Worm (Caenorhabditis elegans) whole organism, late embryonic: Measurements from ENCODE around the gene fbxa-39.

Source experiments
- C08G9.2 ChIP-seq: sonication (generic microtip); optimal IDR thresholded peaks from 2 replicates; lab custom pipeline; 2016; ENCODE audit warnings: mild to moderate bottlenecking, missing genetic modification characterization, moderate library complexity, missing compliant biosample characterization
- C38D4.7 ChIP-seq: fragments of 200-800 bp; sonication (Bioruptor generic); optimal IDR thresholded peaks from 2 replicates; lab custom pipeline; 2018; ENCODE audit warnings: mild to moderate bottlenecking, missing genetic modification characterization, moderate library complexity, missing compliant biosample characterization
- K02D7.2 ChIP-seq: sonication (generic microtip); optimal IDR thresholded peaks from 2 replicates; lab custom pipeline; 2017; ENCODE audit warnings: mild to moderate bottlenecking, missing genetic modification characterization, missing compliant biosample characterization
- ceh-14 ChIP-seq: sonication (generic microtip); optimal IDR thresholded peaks from 2 replicates; lab custom pipeline; 2016; ENCODE audit warnings: missing genotype, missing genetic modification characterization, missing compliant biosample characterization
- ceh-18 ChIP-seq: sonication (generic microtip); optimal IDR thresholded peaks from 2 replicates; lab custom pipeline; 2016; ENCODE audit warnings: missing genetic modification characterization, missing compliant biosample characterization
- ceh-2 ChIP-seq: sonication (generic microtip); optimal IDR thresholded peaks from 2 replicates; lab custom pipeline; 2016; ENCODE audit warnings: missing genotype, missing genetic modification characterization, missing compliant biosample characterization
- ceh-24 ChIP-seq: sonication (generic microtip); optimal IDR thresholded peaks from 2 replicates; lab custom pipeline; 2016; ENCODE audit warnings: mild to moderate bottlenecking, missing genetic modification characterization, missing compliant biosample characterization
- ceh-45 ChIP-seq: fragments of 200-800 bp; sonication (Bioruptor generic); IDR thresholded peaks from 2 replicates; pipeline ENCODE4 v1.3.6; 2022; ENCODE audit warnings: missing genetic modification reagents, missing genetic modification characterization, missing compliant biosample characterization
- che-1 ChIP-seq: sonication (generic microtip); optimal IDR thresholded peaks from 2 replicates; lab custom pipeline; 2016; ENCODE audit warnings: mild to moderate bottlenecking, missing genetic modification characterization, missing compliant biosample characterization
- ets-4 ChIP-seq: sonication (generic microtip); optimal IDR thresholded peaks from 2 replicates; lab custom pipeline; 2016; ENCODE audit warnings: missing genetic modification characterization, missing compliant biosample characterization
- eyg-1 ChIP-seq: sonication (generic microtip); optimal IDR thresholded peaks from 2 replicates; lab custom pipeline; 2016; ENCODE audit warnings: missing genotype, missing genetic modification characterization, missing compliant biosample characterization
- fax-1 ChIP-seq: sonication (generic microtip); optimal IDR thresholded peaks from 2 replicates; lab custom pipeline; 2016; ENCODE audit warnings: missing genotype, missing genetic modification characterization, missing compliant biosample characterization
- hlh-13 ChIP-seq: fragments of 200-800 bp; sonication (Bioruptor generic); optimal IDR thresholded peaks from 2 replicates; lab custom pipeline; 2018; ENCODE audit warnings: mild to moderate bottlenecking, missing genetic modification characterization, missing compliant biosample characterization
- hlh-6 ChIP-seq: sonication (generic microtip); optimal IDR thresholded peaks from 2 replicates; lab custom pipeline; 2016; ENCODE audit warnings: missing genotype, missing genetic modification characterization, missing compliant biosample characterization
- hlh-8 ChIP-seq: sonication (generic microtip); optimal IDR thresholded peaks from 2 replicates; lab custom pipeline; 2016; ENCODE audit warnings: missing genotype, missing genetic modification characterization, missing compliant biosample characterization
- nfya-1 ChIP-seq: sonication (generic microtip); optimal IDR thresholded peaks from 2 replicates; lab custom pipeline; 2017; ENCODE audit warnings: missing genetic modification characterization, mild to moderate bottlenecking, missing compliant biosample characterization, antibody characterized with exemption, moderate library complexity
- nhr-232 ChIP-seq: sonication (generic microtip); optimal IDR thresholded peaks from 2 replicates; lab custom pipeline; 2016; ENCODE audit warnings: missing genetic modification characterization, missing compliant biosample characterization
- odd-2 ChIP-seq: sonication (generic microtip); optimal IDR thresholded peaks from 2 replicates; lab custom pipeline; 2017; ENCODE audit warnings: antibody characterized with exemption, mild to moderate bottlenecking, missing genetic modification characterization, missing compliant biosample characterization
- pax-1 ChIP-seq: fragments of 150-350 bp; optimal IDR thresholded peaks from 2 replicates; lab custom pipeline; 2014; ENCODE audit warnings: missing biosample characterization, missing genetic modification characterization
- pha-2 ChIP-seq: sonication (generic microtip); optimal IDR thresholded peaks from 2 replicates; lab custom pipeline; 2017; ENCODE audit warnings: mild to moderate bottlenecking, missing genetic modification characterization, missing compliant biosample characterization
- pqm-1 ChIP-seq: sonication (generic microtip); optimal IDR thresholded peaks from 2 replicates; lab custom pipeline; 2016; ENCODE audit warnings: missing genetic modification characterization, missing compliant biosample characterization
- ref-2 ChIP-seq: sonication (generic microtip); optimal IDR thresholded peaks from 2 replicates; lab custom pipeline; 2016; ENCODE audit warnings: missing genetic modification characterization, missing compliant biosample characterization
- rnt-1 ChIP-seq: sonication (generic microtip); optimal IDR thresholded peaks from 2 replicates; lab custom pipeline; 2016; ENCODE audit warnings: missing genetic modification characterization, missing compliant biosample characterization
- sdc-2 ChIP-seq: sonication (generic microtip); optimal IDR thresholded peaks from 2 replicates; lab custom pipeline; 2016; ENCODE audit warnings: missing genotype, missing genetic modification characterization, missing compliant biosample characterization
- sox-2 ChIP-seq: fragments of 200-800 bp; sonication (Bioruptor generic); IDR thresholded peaks from 2 replicates; pipeline ENCODE4 v1.3.6; 2022; ENCODE audit warnings: missing genetic modification reagents, missing genetic modification characterization, missing compliant biosample characterization
- sox-4 ChIP-seq: sonication (generic microtip); optimal IDR thresholded peaks from 2 replicates; lab custom pipeline; 2017; ENCODE audit warnings: mild to moderate bottlenecking, missing genetic modification characterization, inconsistent platforms, missing compliant biosample characterization
- tbx-7 ChIP-seq: sonication (generic microtip); optimal IDR thresholded peaks from 2 replicates; lab custom pipeline; 2016; ENCODE audit warnings: missing genotype, missing genetic modification characterization, missing compliant biosample characterization
- unc-3 ChIP-seq, 2 experiments: fragments of 200-800 bp in 1 of 2; sonication (Bioruptor generic) in 1 of 2; sonication (generic microtip) in 1 of 2; conservative IDR thresholded peaks in 1 of 2; optimal IDR thresholded peaks in 1 of 2; 2 replicates each; pipeline versions ENCODE4 v1.3.6 to Lab custom; 2016 to 2022; ENCODE audit warnings: missing compliant biosample characterization in 2 of 2, missing genetic modification characterization in 2 of 2, missing genetic modification reagents in 1 of 2
- unc-42 ChIP-seq: sonication (generic microtip); optimal IDR thresholded peaks from 2 replicates; lab custom pipeline; 2016; ENCODE audit warnings: missing genotype, missing genetic modification characterization, missing compliant biosample characterization
- unc-55 ChIP-seq: sonication (generic microtip); optimal IDR thresholded peaks from 2 replicates; lab custom pipeline; 2017; ENCODE audit warnings: missing biosample characterization, missing genetic modification reagents, missing genetic modification characterization
- unc-86 ChIP-seq: sonication (generic microtip); optimal IDR thresholded peaks from 2 replicates; lab custom pipeline; 2016; ENCODE audit warnings: missing genetic modification characterization, missing compliant biosample characterization

The fbxa-39 gene

DNA sequence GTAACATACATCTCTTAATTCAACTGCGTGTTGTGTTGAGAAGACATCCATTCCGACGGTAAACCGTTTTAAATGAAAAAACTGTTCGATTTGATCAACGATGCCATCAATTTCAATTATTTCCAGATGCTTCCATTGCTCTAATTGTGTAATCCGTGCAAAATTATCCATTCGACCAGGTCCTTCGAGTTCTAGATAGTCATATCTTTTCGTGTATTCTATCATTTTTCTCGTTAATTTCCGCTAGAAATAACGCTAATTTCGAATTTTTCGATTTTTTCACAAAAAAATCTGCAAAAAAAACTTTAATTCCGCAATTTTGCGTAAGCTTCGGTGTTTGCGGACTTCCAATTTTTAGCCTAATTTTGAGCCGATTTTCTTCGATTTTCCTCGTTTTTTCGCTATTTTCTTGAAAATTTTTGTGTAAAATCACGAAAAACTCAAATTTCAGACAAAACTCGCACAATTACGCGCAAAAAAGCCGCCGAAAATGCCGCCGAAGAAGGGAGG is 41.2 kb downstream of the fbxa-39 start, which contains the start of the genes fbxa-66 and iffb-1:
fbxa-66 (minus strand) TSS at position 51 of the 510 bp plus-strand sequence.
iffb-1 (plus strand) TSS at position 452 of the 510 bp plus-strand sequence.
- no peak for TF ChIP-seq ceh-45
- TF ChIP-seq ceh-2 (tag; lab: Kevin White, UChicago), result no peak
- TF ChIP-seq C38D4.7 (GFP tag; lab: Kevin White, UChicago), result no peak
- TF ChIP-seq ceh-18 (tag; lab: Kevin White, UChicago), result no peak
- TF ChIP-seq ref-2 (tag; lab: Kevin White, UChicago), result no peak
- TF ChIP-seq ets-4 (tag; lab: Kevin White, UChicago), result no peak
- TF ChIP-seq odd-2 (tag; lab: Kevin White, UChicago), result no peak
- no peak for TF ChIP-seq pqm-1 (tag; lab: Kevin White, UChicago)
- no peak for TF ChIP-seq unc-3 (GFP tag; conservative IDR thresholded peaks at IDR 0.05; lab: Robert Waterston, UW)
- TF ChIP-seq unc-3 (tag; optimal IDR thresholded peaks at IDR 0.05; lab: Kevin White, UChicago), result no peak
- no peak for TF ChIP-seq unc-42 (tag; lab: Kevin White, UChicago)
- no peak for TF ChIP-seq pha-2 (tag; lab: Kevin White, UChicago)
- TF ChIP-seq C08G9.2 (tag; lab: Kevin White, UChicago), result no peak
- TF ChIP-seq sox-4, result no peak
- TF ChIP-seq hlh-6 (tag; lab: Kevin White, UChicago), result no peak
- no peak for TF ChIP-seq sox-2 (GFP tag; lab: Robert Waterston, UW)

DNA sequence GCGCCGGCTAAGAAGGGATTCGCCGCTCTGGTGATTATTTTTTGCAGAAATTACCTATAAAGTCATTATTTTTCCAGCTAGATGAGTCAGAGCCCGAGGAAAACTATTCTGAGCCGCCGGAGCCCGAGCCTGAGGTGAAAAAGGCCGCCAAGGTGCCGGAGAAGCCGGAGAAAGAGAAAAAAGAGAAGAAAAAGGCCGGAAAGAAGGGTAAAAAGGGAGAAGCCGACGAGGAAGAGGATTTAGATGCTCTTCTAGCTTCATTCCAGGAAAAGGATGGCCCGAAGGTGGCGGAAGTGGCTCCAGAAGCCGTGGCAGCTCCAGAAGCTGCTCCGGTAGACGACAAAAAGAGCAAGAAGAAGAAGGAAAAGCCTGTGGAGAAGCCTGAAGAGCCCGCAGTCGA is 41.8 kb downstream of the fbxa-39 start:
- no peak for TF ChIP-seq fax-1 (tag; lab: Kevin White, UChicago)
- TF ChIP-seq rnt-1 (tag; lab: Kevin White, UChicago), result no peak
- TF ChIP-seq sdc-2 (tag; lab: Kevin White, UChicago), result no peak
- no peak for TF ChIP-seq K02D7.2 (tag; lab: Kevin White, UChicago)
- no peak for TF ChIP-seq eyg-1
- TF ChIP-seq unc-55 (GFP tag; lab: Kevin White, UChicago), result no peak
- no peak for TF ChIP-seq ceh-24 (tag; lab: Kevin White, UChicago)
- TF ChIP-seq tbx-7, result no peak

DNA sequence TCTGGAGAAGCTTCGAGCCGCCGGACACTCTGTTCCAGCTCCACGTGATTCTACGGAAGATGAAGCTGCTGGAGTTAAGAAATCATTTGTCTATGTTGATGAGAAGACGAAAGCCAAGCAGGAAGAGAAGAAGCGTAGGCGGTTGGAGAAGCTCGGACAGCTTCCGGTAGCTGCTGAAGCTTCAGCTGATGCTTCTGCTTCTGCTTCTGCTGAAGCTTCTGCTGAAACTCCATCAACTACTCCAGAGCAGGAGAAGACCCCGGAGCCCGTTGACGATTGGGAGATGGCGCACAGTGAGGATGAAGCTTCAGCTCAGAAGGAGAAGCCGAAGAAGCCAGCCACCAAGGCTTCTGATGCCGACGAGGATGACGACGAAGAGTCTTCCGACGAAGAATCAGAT is 43.6 kb downstream of the fbxa-39 start:
- TF ChIP-seq che-1 (tag; lab: Kevin White, UChicago), result no peak
- TF ChIP-seq hlh-13 (GFP tag; lab: Kevin White, UChicago), result no peak
- TF ChIP-seq unc-86, result no peak
- no peak for TF ChIP-seq ceh-14 (tag; lab: Kevin White, UChicago)
- TF ChIP-seq ceh-45, result no peak
- TF ChIP-seq nhr-232 (tag; lab: Kevin White, UChicago), result no peak
- TF ChIP-seq nfya-1, result no peak
- no peak for TF ChIP-seq unc-42 (tag; lab: Kevin White, UChicago)
- no peak for TF ChIP-seq hlh-8 (tag; lab: Kevin White, UChicago)
- no peak for TF ChIP-seq ceh-24 (tag; lab: Kevin White, UChicago)
- TF ChIP-seq pax-1, result no peak

DNA sequence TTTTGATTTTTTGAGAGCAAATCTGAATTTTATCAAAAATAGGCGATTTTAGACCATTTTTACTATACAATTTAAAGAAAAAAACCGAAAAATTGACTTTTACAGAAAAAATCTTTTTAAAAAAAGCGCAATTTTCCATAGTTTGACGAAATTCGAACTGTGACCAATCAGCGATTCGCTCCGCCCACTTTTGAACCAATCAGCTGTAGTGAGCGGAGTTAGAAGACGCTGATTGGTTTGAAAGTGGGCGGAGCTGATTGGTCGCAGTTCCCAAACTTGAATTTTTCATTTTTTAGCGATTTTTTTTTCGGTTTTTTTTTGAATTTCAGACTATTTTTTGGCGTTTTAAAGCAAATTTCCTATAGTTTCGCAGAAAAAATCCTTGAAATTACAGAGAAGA is 51.9 kb downstream of the fbxa-39 start:
- TF ChIP-seq ceh-18 (tag; lab: Kevin White, UChicago) (no peak), nfya-1 (peak; percentile 89)
